Worm (Caenorhabditis elegans): ENCODE data around the gene C14A4.6.

DNA sequence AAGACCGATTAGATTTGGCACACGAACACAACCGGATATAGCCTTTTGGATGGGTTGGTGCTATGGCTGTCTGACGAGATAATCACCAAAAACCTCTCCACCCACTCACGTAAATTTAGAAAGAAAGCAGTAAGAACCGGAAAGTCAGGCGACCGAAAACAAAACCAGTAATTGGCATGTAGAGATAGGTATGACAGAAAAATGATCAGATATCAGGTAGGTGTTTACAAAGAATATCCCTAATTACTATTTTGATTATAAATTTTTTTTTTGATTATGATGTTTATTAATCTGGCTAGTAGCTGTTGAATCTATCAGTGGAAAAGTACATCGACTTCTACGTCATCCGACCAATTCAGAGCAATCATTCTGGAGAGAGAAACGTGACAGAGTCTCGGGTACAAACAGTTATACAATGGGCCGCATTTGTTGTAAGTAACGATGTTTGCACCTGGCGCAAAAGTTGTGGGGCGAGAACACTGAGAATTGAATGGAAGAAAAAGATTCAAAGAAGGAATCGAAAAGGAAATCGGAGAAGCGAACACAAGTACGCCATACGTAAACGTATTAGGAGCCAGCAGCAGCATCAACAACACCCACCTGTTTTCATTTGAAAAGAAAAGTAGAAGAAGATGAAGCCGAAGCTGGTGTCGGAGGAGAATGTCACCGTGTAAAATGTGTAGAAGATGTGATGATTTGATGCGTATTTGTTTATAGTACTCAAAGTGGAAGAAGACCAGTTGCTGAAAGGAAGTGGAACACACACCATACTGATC lies 43.5 kb downstream of the C14A4.6 start:
- no peak for TF ChIP-seq pha-4 (tag; optimal IDR thresholded peaks at IDR 0.05)
- TF ChIP-seq lsy-2 (tag; optimal IDR thresholded peaks at IDR 0.05), result no peak
- no peak for TF ChIP-seq cnd-1 (tag; optimal IDR thresholded peaks at IDR 0.05)
- no peak for TF ChIP-seq lin-13 (tag; optimal IDR thresholded peaks at IDR 0.05)
- TF ChIP-seq mep-1 (tag; optimal IDR thresholded peaks at IDR 0.05), result no peak
- TF ChIP-seq nhr-28 (tag; optimal IDR thresholded peaks at IDR 0.05), result no peak
- TF ChIP-seq ztf-11 (tag; optimal IDR thresholded peaks at IDR 0.05), result no peak
- no peak for TF ChIP-seq ceh-43 (GFP tag; optimal IDR thresholded peaks at IDR 0.05)
- no peak for TF ChIP-seq nhr-12 (tag; optimal IDR thresholded peaks at IDR 0.05)
- TF ChIP-seq unc-62 (GFP tag; optimal IDR thresholded peaks at IDR 0.05), result no peak
- TF ChIP-seq nhr-237 (tag; optimal IDR thresholded peaks at IDR 0.05), result no peak
